Worm (Caenorhabditis elegans) whole organism, L4 larva: ENCODE results near the gene F43G6.16.

ENCODE experiments used
- D1046.2 ChIP-seq: fragments of 200-800 bp; sonication (Bioruptor generic); IDR thresholded peaks from 2 replicates; pipeline ENCODE4 v1.3.6; 2022; ENCODE audit warnings: missing genetic modification characterization, missing compliant biosample characterization
- F26F4.8 ChIP-seq: fragments of 200-800 bp; sonication (Bioruptor generic); conservative IDR thresholded peaks from 2 replicates; pipeline ENCODE4 v1.3.6; 2022; ENCODE audit warnings: missing genetic modification characterization, missing compliant biosample characterization
- F44E2.7 ChIP-seq: fragments of 200-800 bp; sonication (Bioruptor generic); IDR thresholded peaks from 2 replicates; pipeline ENCODE4 v2.1.2; 2022; ENCODE audit warnings: missing genetic modification characterization, missing compliant biosample characterization
- T20F7.1 ChIP-seq: fragments of 200-800 bp; sonication (Bioruptor generic); optimal IDR thresholded peaks from 2 replicates; lab custom pipeline; 2018; ENCODE audit warnings: mild to moderate bottlenecking, missing genetic modification characterization, missing compliant biosample characterization
- T26A8.4 ChIP-seq: fragments of 200-800 bp; sonication (Bioruptor generic); IDR thresholded peaks from 2 replicates; pipeline ENCODE4 v1.3.6; 2022; ENCODE audit warnings: missing genetic modification characterization, missing compliant biosample characterization
- ZK337.2 ChIP-seq: fragments of 200-800 bp; sonication (Bioruptor generic); IDR thresholded peaks from 2 replicates; pipeline ENCODE4 v1.3.6; 2022; ENCODE audit warnings: missing genetic modification reagents, missing genetic modification characterization, missing compliant biosample characterization
- ZK546.5 ChIP-seq, 2 experiments: sonication (generic microtip); optimal IDR thresholded peaks; 2 replicates each; lab custom pipeline; 2017; ENCODE audit warnings: missing biosample characterization in 2 of 2, missing genetic modification characterization in 2 of 2
- aha-1 ChIP-seq: fragments of 150-350 bp; peaks from one replicate; lab custom pipeline; 2014; ENCODE audit warnings: missing biosample characterization, missing genetic modification characterization
- arid-1 ChIP-seq: fragments of 200-800 bp; sonication (Bioruptor generic); conservative IDR thresholded peaks from 2 replicates; pipeline ENCODE4 v1.3.6; 2022; ENCODE audit warnings: missing genetic modification reagents, missing genetic modification characterization, missing compliant biosample characterization
- attf-4 ChIP-seq: sonication (generic microtip); optimal IDR thresholded peaks from 3 replicates; lab custom pipeline; 2017; ENCODE audit warnings: missing biosample characterization, missing genetic modification characterization
- ceh-20 ChIP-seq: fragments of 200-800 bp; sonication (Bioruptor generic); IDR thresholded peaks from 2 replicates; pipeline ENCODE4 v1.3.6; 2022; ENCODE audit warnings: missing genetic modification reagents, missing genetic modification characterization, missing compliant biosample characterization
- ceh-28 ChIP-seq: fragments of 150-350 bp; optimal IDR thresholded peaks from 2 replicates; lab custom pipeline; 2014; ENCODE audit warnings: missing biosample characterization, missing genetic modification reagents, missing genetic modification characterization
- ceh-82 ChIP-seq: sonication (generic microtip); optimal IDR thresholded peaks from 2 replicates; lab custom pipeline; 2017; ENCODE audit warnings: missing biosample characterization, missing genetic modification characterization
- cey-2 ChIP-seq: sonication (generic microtip); optimal IDR thresholded peaks from 3 replicates; lab custom pipeline; 2017; ENCODE audit warnings: missing genetic modification characterization, mild to moderate bottlenecking, missing compliant biosample characterization, antibody characterized with exemption, borderline replicate concordance; ENCODE audit not compliant: insufficient read depth
- ctbp-1 ChIP-seq: fragments of 200-800 bp; sonication (Bioruptor generic); IDR thresholded peaks from 2 replicates; pipeline ENCODE4 v1.3.6; 2022; ENCODE audit warnings: missing genetic modification reagents, missing genetic modification characterization, missing compliant biosample characterization
- daf-12 ChIP-seq: fragments of 150-350 bp; optimal IDR thresholded peaks from 2 replicates; lab custom pipeline; 2014; ENCODE audit warnings: missing biosample characterization, missing genetic modification reagents, missing genetic modification characterization
- dmd-9 ChIP-seq: fragments of 200-800 bp; sonication (Bioruptor generic); IDR thresholded peaks from 2 replicates; pipeline ENCODE4 v1.3.6; 2022; ENCODE audit warnings: missing genetic modification reagents, missing genetic modification characterization, missing compliant biosample characterization
- dpl-1 ChIP-seq: fragments of 150-350 bp; optimal IDR thresholded peaks from 2 replicates; lab custom pipeline; 2014; ENCODE audit warnings: missing biosample characterization, missing genetic modification reagents, missing genetic modification characterization
- duxl-1 ChIP-seq: sonication (generic microtip); optimal IDR thresholded peaks from 2 replicates; lab custom pipeline; 2016; ENCODE audit warnings: mild to moderate bottlenecking, missing genetic modification characterization, moderate library complexity, missing compliant biosample characterization; ENCODE audit not compliant: poor library complexity
- egl-27 ChIP-seq: sonication (generic microtip); optimal IDR thresholded peaks from 3 replicates; lab custom pipeline; 2017; ENCODE audit warnings: missing biosample characterization, missing genetic modification reagents, missing genetic modification characterization
- egl-43 ChIP-seq: fragments of 200-800 bp; sonication (Bioruptor generic); IDR thresholded peaks from 2 replicates; pipeline ENCODE4 v1.3.6; 2022; ENCODE audit warnings: missing genetic modification reagents, missing genetic modification characterization, missing compliant biosample characterization
- fkh-10 ChIP-seq: fragments of 150-350 bp; optimal IDR thresholded peaks from 2 replicates; lab custom pipeline; 2014; ENCODE audit warnings: missing biosample characterization, missing genetic modification reagents, missing genetic modification characterization
- hif-1 ChIP-seq, 2 experiments: sonication (generic microtip); optimal IDR thresholded peaks; 2 replicates each; lab custom pipeline; 2016 to 2017; ENCODE audit warnings: missing compliant biosample characterization in 2 of 2, missing genetic modification characterization in 2 of 2, missing genetic modification reagents in 2 of 2, missing genotype in 2 of 2, mild to moderate bottlenecking in 1 of 2
- lim-7 ChIP-seq: fragments of 200-800 bp; sonication (Bioruptor generic); IDR thresholded peaks from 2 replicates; pipeline ENCODE4 v1.3.6; 2022; ENCODE audit warnings: missing genetic modification characterization, missing compliant biosample characterization
- lin-1 ChIP-seq: fragments of 200-800 bp; sonication (Bioruptor generic); IDR thresholded peaks from 2 replicates; pipeline ENCODE4 v1.3.6; 2022; ENCODE audit warnings: missing genetic modification reagents, missing genetic modification characterization, missing compliant biosample characterization
- lin-15B ChIP-seq: fragments of 150-350 bp; sonication (generic microtip); optimal IDR thresholded peaks from 3 replicates; lab custom pipeline; 2014; ENCODE audit warnings: missing biosample characterization, missing genetic modification characterization
- lin-39 ChIP-seq: fragments of 150-350 bp; optimal IDR thresholded peaks from 2 replicates; lab custom pipeline; 2014; ENCODE audit warnings: missing biosample characterization, missing genetic modification reagents, missing genetic modification characterization
- madf-9 ChIP-seq: fragments of 200-800 bp; sonication (Bioruptor generic); conservative IDR thresholded peaks from 2 replicates; pipeline ENCODE4 v1.3.6; 2022; ENCODE audit warnings: missing genetic modification reagents, missing genetic modification characterization, missing compliant biosample characterization
- mep-1 ChIP-seq: fragments of 150-350 bp; sonication (generic microtip); optimal IDR thresholded peaks from 3 replicates; lab custom pipeline; 2014; ENCODE audit warnings: missing biosample characterization, missing genetic modification characterization
- mes-2 ChIP-seq: sonication (generic microtip); optimal IDR thresholded peaks from 2 replicates; lab custom pipeline; 2016; ENCODE audit warnings: missing genotype, mild to moderate bottlenecking, missing genetic modification characterization, missing compliant biosample characterization; ENCODE audit not compliant: poor library complexity, severe bottlenecking
- nhr-10 ChIP-seq: fragments of 150-350 bp; optimal IDR thresholded peaks from 2 replicates; lab custom pipeline; 2014; ENCODE audit warnings: missing biosample characterization, missing genetic modification characterization
- nhr-11 ChIP-seq: fragments of 150-350 bp; optimal IDR thresholded peaks from 2 replicates; lab custom pipeline; 2014; ENCODE audit warnings: missing biosample characterization, missing genetic modification characterization
- nhr-111 ChIP-seq: fragments of 200-800 bp; sonication (Bioruptor generic); optimal IDR thresholded peaks from 2 replicates; lab custom pipeline; 2018; ENCODE audit warnings: mild to moderate bottlenecking, missing genetic modification characterization, missing compliant biosample characterization
- nhr-237 ChIP-seq: sonication (generic microtip); optimal IDR thresholded peaks from 2 replicates; lab custom pipeline; 2017; ENCODE audit warnings: missing biosample characterization, missing genetic modification characterization
- nhr-25 ChIP-seq: sonication (generic microtip); optimal IDR thresholded peaks from 2 replicates; lab custom pipeline; 2017; ENCODE audit warnings: missing genetic modification characterization, mild to moderate bottlenecking, missing compliant biosample characterization, antibody characterized with exemption, moderate library complexity, borderline replicate concordance; ENCODE audit not compliant: insufficient read depth
- nhr-42 ChIP-seq: fragments of 200-800 bp; sonication (Bioruptor generic); IDR thresholded peaks from 2 replicates; pipeline ENCODE4 v1.3.6; 2022; ENCODE audit warnings: missing genetic modification characterization, missing compliant biosample characterization
- nhr-76 ChIP-seq: fragments of 150-350 bp; optimal IDR thresholded peaks from 2 replicates; lab custom pipeline; 2014; ENCODE audit warnings: missing biosample characterization, missing genetic modification characterization
- nhr-77 ChIP-seq: fragments of 150-350 bp; optimal IDR thresholded peaks from 2 replicates; lab custom pipeline; 2014; ENCODE audit warnings: missing biosample characterization, missing genetic modification characterization
- php-3 ChIP-seq: fragments of 200-800 bp; sonication (Bioruptor generic); IDR thresholded peaks from 2 replicates; pipeline ENCODE4 v1.3.6; 2022; ENCODE audit warnings: missing genetic modification reagents, missing genetic modification characterization, missing compliant biosample characterization
- pqm-1 ChIP-seq: sonication (generic microtip); optimal IDR thresholded peaks from 2 replicates; lab custom pipeline; 2017; ENCODE audit warnings: missing biosample characterization, missing genetic modification characterization
- saeg-2 ChIP-seq: fragments of 200-800 bp; sonication (Bioruptor generic); IDR thresholded peaks from 2 replicates; pipeline ENCODE4 v1.3.6; 2022; ENCODE audit warnings: missing genetic modification reagents, missing genetic modification characterization, missing compliant biosample characterization
- set-16 ChIP-seq: fragments of 200-800 bp; sonication (Bioruptor generic); IDR thresholded peaks from 2 replicates; pipeline ENCODE4 v1.3.6; 2022; ENCODE audit warnings: missing genetic modification reagents, missing genetic modification characterization, missing compliant biosample characterization
- spr-1 ChIP-seq: sonication (generic microtip); optimal IDR thresholded peaks from 2 replicates; lab custom pipeline; 2016; ENCODE audit warnings: mild to moderate bottlenecking, missing genetic modification characterization, missing compliant biosample characterization
- spr-3 ChIP-seq: fragments of 200-800 bp; sonication (Bioruptor generic); optimal IDR thresholded peaks from 2 replicates; lab custom pipeline; 2018; ENCODE audit warnings: mild to moderate bottlenecking, missing genetic modification characterization, missing compliant biosample characterization
- zag-1 ChIP-seq: fragments of 150-350 bp; optimal IDR thresholded peaks from 2 replicates; lab custom pipeline; 2014; ENCODE audit warnings: missing biosample characterization, missing genetic modification characterization
- zip-2 ChIP-seq: fragments of 150-350 bp; optimal IDR thresholded peaks from 2 replicates; lab custom pipeline; 2014; ENCODE audit warnings: missing biosample characterization, missing genetic modification characterization
- ztf-7 ChIP-seq: fragments of 150-350 bp; optimal IDR thresholded peaks from 2 replicates; lab custom pipeline; 2014; ENCODE audit warnings: missing biosample characterization, missing genetic modification characterization

F43G6.16 gene

ce11 chrII:11751615-11752174 is 30.7 kb downstream of the F43G6.16 start (continued):
- TF ChIP-seq zag-1 (tag; lab: Kevin White, UChicago): no peak
- no peak for TF ChIP-seq ceh-28 (tag; lab: Kevin White, UChicago)
- TF ChIP-seq php-3 (GFP tag; lab: Robert Waterston, UW): no peak
- TF ChIP-seq pqm-1 (tag; lab: Kevin White, UChicago): no peak
- TF ChIP-seq nhr-10 (tag; lab: Kevin White, UChicago): no peak
- no peak for TF ChIP-seq lin-1 (GFP tag; lab: Robert Waterston, UW)
- no peak for TF ChIP-seq madf-9 (GFP tag; lab: Robert Waterston, UW)
- TF ChIP-seq nhr-42 (GFP tag; lab: Robert Waterston, UW): no peak
- no peak for TF ChIP-seq nhr-111
- TF ChIP-seq spr-3 (GFP tag; lab: Kevin White, UChicago): no peak
- no peak for TF ChIP-seq duxl-1 (tag; lab: Kevin White, UChicago)
- TF ChIP-seq lin-39: no peak
- TF ChIP-seq ceh-82 (tag; lab: Kevin White, UChicago): no peak
- TF ChIP-seq mep-1 (tag; lab: Kevin White, UChicago): peak; percentile 64
- TF ChIP-seq cey-2 (tag; lab: Kevin White, UChicago): no peak
- no peak for TF ChIP-seq nhr-237 (tag; lab: Kevin White, UChicago)
- no peak for TF ChIP-seq D1046.2 (GFP tag; lab: Robert Waterston, UW)
- no peak for TF ChIP-seq ceh-20 (GFP tag; lab: Robert Waterston, UW)
- TF ChIP-seq ZK546.5 (tag; optimal IDR thresholded peaks at IDR 0.05; lab: Kevin White, UChicago): no peak
- no peak for TF ChIP-seq egl-43 (GFP tag; lab: Robert Waterston, UW)
- TF ChIP-seq attf-4: no peak
- TF ChIP-seq spr-1 (tag; lab: Kevin White, UChicago): no peak
- TF ChIP-seq ctbp-1 (GFP tag; lab: Robert Waterston, UW): 0 out of 2 replicates have a peak, but pooled peaks have one; percentile 12
- peak; percentile 46 for TF ChIP-seq fkh-10
- peak; percentile 59 for TF ChIP-seq set-16 (GFP tag; lab: Robert Waterston, UW)
- TF ChIP-seq egl-27 (tag; lab: Kevin White, UChicago): no peak
- TF ChIP-seq, all 104 proteins: peak for 9

DNA sequence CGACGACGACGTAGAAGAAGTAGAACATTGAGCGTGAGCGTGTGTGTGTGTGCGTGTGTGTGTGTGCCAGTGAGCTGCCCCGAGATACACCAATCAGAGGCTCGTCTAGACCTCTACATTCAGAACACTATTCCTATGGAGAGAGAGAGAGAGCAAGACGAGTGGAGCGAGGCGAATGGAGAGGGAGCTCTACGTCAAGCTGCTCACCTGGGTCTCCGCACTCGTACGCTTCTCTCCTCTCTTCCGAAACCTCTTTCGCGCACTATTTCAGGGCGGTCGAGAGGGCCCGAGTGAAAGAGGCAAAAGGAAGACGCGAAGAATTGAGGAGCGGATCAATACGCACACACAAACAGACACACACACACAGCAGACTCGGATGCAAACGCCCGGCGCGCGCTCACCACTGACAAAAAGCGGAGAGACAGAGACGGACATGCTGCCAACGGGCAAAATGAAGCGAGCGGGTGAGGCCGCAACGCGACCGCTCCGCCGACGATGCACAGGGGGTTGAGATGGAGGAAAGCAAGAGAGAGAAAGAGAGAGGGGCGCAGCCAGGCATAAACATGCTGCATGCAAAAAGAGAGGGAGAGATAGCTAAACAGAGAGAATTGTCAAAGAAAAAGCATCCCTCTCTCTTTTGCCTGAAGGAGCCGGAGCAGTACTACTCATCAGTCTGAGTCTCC is 32.8 kb downstream of the F43G6.16 start:
- TF ChIP-seq egl-43 (GFP tag; lab: Robert Waterston, UW) (peak; percentile 86), lin-15B (tag; lab: Kevin White, UChicago) (peak; percentile 6), saeg-2 (GFP tag; lab: Robert Waterston, UW) (peak; percentile 67), daf-12 (tag; lab: Kevin White, UChicago) (no peak), lin-1 (GFP tag; lab: Robert Waterston, UW) (peak; percentile 24; the same call in 1 of the 2 replicates), nhr-76 (tag; lab: Kevin White, UChicago) (no peak), T26A8.4 (GFP tag; lab: Robert Waterston, UW) (peak; percentile 71), nhr-11 (tag; lab: Kevin White, UChicago) (peak; percentile 62), ztf-7 (tag; lab: Kevin White, UChicago) (no peak), mes-2 (tag; lab: Kevin White, UChicago) (peak; percentile 58), lim-7 (no peak), nhr-77 (peak; percentile 3), dpl-1 (GFP tag; lab: Kevin White, UChicago) (peak; percentile 43), T20F7.1 (GFP tag; lab: Kevin White, UChicago) (peak; percentile 82), fkh-10 (peak; percentile 87), mep-1 (tag; lab: Kevin White, UChicago) (peak; percentile 90), arid-1 (GFP tag; lab: Robert Waterston, UW) (peak; percentile 41; the same call in 1 of the 2 replicates), F44E2.7 (GFP tag; lab: Robert Waterston, UW) (no peak), dmd-9 (GFP tag; lab: Robert Waterston, UW) (no peak), nhr-42 (GFP tag; lab: Robert Waterston, UW) (peak; percentile 49; the same call in 1 of the 2 replicates), aha-1 (peak; percentile 96), ZK337.2 (no peak), F26F4.8 (GFP tag; lab: Robert Waterston, UW) (no peak), ceh-20 (GFP tag; lab: Robert Waterston, UW) (peak; percentile 63; the same call in 1 of the 2 replicates), madf-9 (GFP tag; lab: Robert Waterston, UW) (peak; percentile 73; the same call in 1 of the 2 replicates), zip-2 (tag; lab: Kevin White, UChicago) (peak; percentile 55), nhr-25 (peak; percentile 10), hif-1 (tag; optimal IDR thresholded peaks at IDR 0.05; lab: Kevin White, UChicago) (peak; percentile 20 to 83), cey-2 (tag; lab: Kevin White, UChicago) (no peak), nhr-111 (peak; percentile 40)
